Worm (Caenorhabditis elegans): ENCODE data around the gene sra-3.

- no peak for TF ChIP-seq ama-1 (optimal IDR thresholded peaks at IDR 0.05)
- no peak for TF ChIP-seq F13C5.2 (tag; optimal IDR thresholded peaks at IDR 0.05)
- no peak for TF ChIP-seq hmbx-1 (tag; optimal IDR thresholded peaks at IDR 0.05)
- TF ChIP-seq pes-1 (GFP tag; IDR thresholded peaks at IDR 0.05): no peak
Observed at ce11 chrII:9500926-9501325, 39.7 kb downstream of the sra-3 start.

All from whole organism, early embryonic.